Fruit fly (Drosophila melanogaster) whole organism, pupa: ENCODE measurements around the gene ETHR.

ENCODE experiments used
- CG10348 ChIP-seq: fragments of 200-800 bp; sonication (Bioruptor generic); IDR thresholded peaks from 2 replicates; pipeline ENCODE4 v1.3.6; 2022; ENCODE audit warnings: missing biosample characterization, missing genetic modification characterization
- CG12605 ChIP-seq: fragments of 200-800 bp; sonication (Bioruptor generic); IDR thresholded peaks from 2 replicates; pipeline ENCODE4 v1.3.6; 2022; ENCODE audit warnings: missing biosample characterization, missing genetic modification characterization
- CG13204 ChIP-seq: fragments of 200-800 bp; sonication (Bioruptor generic); optimal IDR thresholded peaks from 2 replicates; lab custom pipeline; 2018; ENCODE audit warnings: missing biosample characterization, mild to moderate bottlenecking, missing genetic modification characterization, moderate library complexity
- CG14655 ChIP-seq: fragments of 200-800 bp; sonication (Bioruptor generic); optimal IDR thresholded peaks from 3 replicates; lab custom pipeline; 2017; ENCODE audit warnings: mild to moderate bottlenecking, missing biosample characterization, missing genetic modification reagents, missing genetic modification characterization
- CG15710 ChIP-seq: fragments of 200-800 bp; sonication (Bioruptor generic); optimal IDR thresholded peaks from 2 replicates; lab custom pipeline; 2018; ENCODE audit warnings: missing biosample characterization, mild to moderate bottlenecking, missing genetic modification characterization, moderate library complexity
- CG17806 ChIP-seq: fragments of 200-800 bp; sonication (Bioruptor generic); optimal IDR thresholded peaks from 2 replicates; lab custom pipeline; 2018; ENCODE audit warnings: missing biosample characterization, mild to moderate bottlenecking, missing genetic modification characterization, moderate library complexity
- CG32121 ChIP-seq: fragments of 200-800 bp; sonication (Bioruptor generic); IDR thresholded peaks from 2 replicates; pipeline ENCODE4 v1.3.6; 2022; ENCODE audit warnings: missing biosample characterization, missing genetic modification characterization
- CG34367 ChIP-seq: fragments of 200-800 bp; sonication (Bioruptor generic); optimal IDR thresholded peaks from 2 replicates; lab custom pipeline; 2018; ENCODE audit warnings: missing biosample characterization, mild to moderate bottlenecking, missing genetic modification characterization
- CG4496 ChIP-seq: fragments of 200-800 bp; sonication (Bioruptor generic); IDR thresholded peaks from 3 replicates; pipeline ENCODE4 v1.3.6; 2022; ENCODE audit warnings: missing biosample characterization, missing genetic modification characterization
- CG8159 ChIP-seq: fragments of 200-800 bp; sonication (Bioruptor generic); optimal IDR thresholded peaks from 3 replicates; lab custom pipeline; 2018; ENCODE audit warnings: missing biosample characterization, mild to moderate bottlenecking, missing genetic modification characterization, moderate library complexity
- CG8301 ChIP-seq: fragments of 200-800 bp; sonication (Bioruptor generic); optimal IDR thresholded peaks from 2 replicates; lab custom pipeline; 2018; ENCODE audit warnings: missing biosample characterization, mild to moderate bottlenecking, missing genetic modification characterization
- CG9948 ChIP-seq: fragments of 200-800 bp; sonication (Bioruptor generic); optimal IDR thresholded peaks from 2 replicates; lab custom pipeline; 2018; ENCODE audit warnings: missing biosample characterization, mild to moderate bottlenecking, missing genetic modification characterization, moderate library complexity
- D1 ChIP-seq: fragments of 200-800 bp; sonication (Bioruptor generic); optimal IDR thresholded peaks from 2 replicates; lab custom pipeline; 2018; ENCODE audit warnings: missing biosample characterization, mild to moderate bottlenecking, missing genetic modification characterization, moderate library complexity
- EcR ChIP-seq: fragments of 200-800 bp; sonication (Bioruptor generic); optimal IDR thresholded peaks from 3 replicates; lab custom pipeline; 2019; ENCODE audit warnings: missing biosample characterization, missing genetic modification characterization, mild to moderate bottlenecking, moderate library complexity, missing genetic modification reagents
- Ets98B ChIP-seq: fragments of 200-800 bp; sonication (Bioruptor generic); IDR thresholded peaks from 2 replicates; pipeline ENCODE4 v1.3.6; 2022; ENCODE audit warnings: missing biosample characterization, missing genetic modification characterization
- Pif1A ChIP-seq: fragments of 200-800 bp; sonication (Bioruptor generic); optimal IDR thresholded peaks from 3 replicates; lab custom pipeline; 2016; ENCODE audit warnings: missing biosample characterization, missing genetic modification characterization
- Pif1B ChIP-seq: fragments of 200-800 bp; sonication (Bioruptor generic); optimal IDR thresholded peaks from 3 replicates; lab custom pipeline; 2016; ENCODE audit warnings: missing biosample characterization, missing genetic modification characterization
- Snoo ChIP-seq: fragments of 200-800 bp; sonication (Bioruptor generic); optimal IDR thresholded peaks from 3 replicates; lab custom pipeline; 2017; ENCODE audit warnings: missing biosample characterization, mild to moderate bottlenecking, missing genetic modification characterization, inconsistent platforms
- fd96Ca ChIP-seq: fragments of 200-800 bp; sonication (Bioruptor generic); IDR thresholded peaks from 3 replicates; pipeline ENCODE4 v1.3.6; 2022; ENCODE audit warnings: missing biosample characterization, missing genetic modification characterization
- gl ChIP-seq: fragments of 200-800 bp; sonication (Bioruptor generic); optimal IDR thresholded peaks from 2 replicates; lab custom pipeline; 2018; ENCODE audit warnings: missing biosample characterization, mild to moderate bottlenecking, missing genetic modification characterization
- rn ChIP-seq: fragments of 200-800 bp; sonication (Bioruptor generic); IDR thresholded peaks from 2 replicates; pipeline ENCODE4 v1.3.6; 2022; ENCODE audit warnings: missing biosample characterization, missing genetic modification characterization

ETHR gene

dm6 chr3R:21206327-21206728 lies 40.5 kb upstream of the ETHR start:
- TF ChIP-seq D1 (tag; lab: Kevin White, UChicago) = no peak
- no peak for TF ChIP-seq CG15710 (tag; lab: Kevin White, UChicago)
- TF ChIP-seq gl (tag; lab: Kevin White, UChicago) = no peak
- no peak for TF ChIP-seq CG12605
- no peak; the same call in 1 of the 3 replicates for TF ChIP-seq CG4496
- no peak for TF ChIP-seq Snoo
- peak; percentile 2 for TF ChIP-seq Ets98B (GFP tag; lab: Robert Waterston, UW)
- TF ChIP-seq CG32121 = peak; percentile 50
- 0 out of 2 replicates have a peak, but pooled peaks have one; percentile 11 for TF ChIP-seq rn (GFP tag; lab: Robert Waterston, UW)
- no peak for TF ChIP-seq EcR (GFP tag; lab: Kevin White, UChicago)
- peak; percentile 65 for TF ChIP-seq CG8301
- no peak for TF ChIP-seq Pif1B (GFP tag; lab: Kevin White, UChicago)
- TF ChIP-seq CG14655 (GFP tag; lab: Kevin White, UChicago) = no peak
- no peak for TF ChIP-seq CG10348
- peak; percentile 18 for TF ChIP-seq CG17806 (tag; lab: Kevin White, UChicago)
- no peak for TF ChIP-seq fd96Ca
- TF ChIP-seq CG8159 (tag; lab: Kevin White, UChicago) = no peak
- no peak for TF ChIP-seq CG9948 (tag; lab: Kevin White, UChicago)
- peak; percentile 14 for TF ChIP-seq Pif1A
- no peak for TF ChIP-seq CG13204
- TF ChIP-seq CG34367 (tag; lab: Kevin White, UChicago) = no peak

DNA sequence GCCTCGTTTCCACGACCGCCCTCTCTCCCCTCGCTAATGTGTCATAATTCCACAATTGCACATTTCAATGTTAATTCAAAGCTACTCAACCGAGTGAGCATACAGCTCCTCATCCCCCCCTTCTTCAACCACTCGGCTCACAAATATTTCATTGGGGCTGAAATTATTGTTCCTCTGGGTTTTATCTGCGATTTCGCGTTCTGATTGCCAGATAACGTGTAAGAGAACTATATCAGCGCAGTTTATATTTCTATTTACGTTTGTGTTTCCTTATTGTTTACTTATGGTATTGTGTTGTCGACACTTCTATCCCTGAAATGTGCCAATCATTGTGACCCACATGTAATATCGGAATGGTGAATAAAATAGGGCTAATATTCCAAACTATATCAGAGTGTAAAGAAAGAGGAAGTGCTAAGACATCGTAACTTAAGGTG lies 40.0 kb upstream of the ETHR start:
- TF ChIP-seq gl (tag; lab: Kevin White, UChicago) = no peak
- TF ChIP-seq CG10348 = no peak
- no peak for TF ChIP-seq CG12605
- TF ChIP-seq Pif1A = no peak

DNA sequence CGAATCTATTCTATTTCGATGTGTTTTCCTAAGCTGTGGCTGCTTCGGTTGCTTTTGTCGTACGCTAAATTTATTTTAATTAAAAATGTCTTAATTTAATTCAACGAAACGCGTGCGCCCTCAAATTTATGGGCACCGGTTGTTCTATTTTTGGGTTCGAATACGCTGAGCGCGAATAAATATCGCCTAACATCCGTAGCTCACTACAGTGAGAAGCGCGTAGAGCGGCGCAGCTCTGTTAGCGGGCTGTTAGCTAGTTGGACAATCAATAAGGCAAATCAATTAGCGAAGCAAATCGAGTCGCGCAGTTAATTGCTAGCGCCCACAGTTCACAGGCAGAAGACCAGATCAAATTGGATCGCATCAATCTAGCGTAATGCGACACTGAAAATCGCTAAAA lies 36.7 kb upstream of the ETHR start:
- TF ChIP-seq rn (GFP tag; lab: Robert Waterston, UW) (no peak), CG4496 (no peak), CG17806 (tag; lab: Kevin White, UChicago) (no peak), Snoo (no peak), EcR (GFP tag; lab: Kevin White, UChicago) (no peak), CG34367 (tag; lab: Kevin White, UChicago) (no peak), CG10348 (no peak), CG32121 (no peak), Ets98B (GFP tag; lab: Robert Waterston, UW) (no peak), CG8159 (tag; lab: Kevin White, UChicago) (no peak), Pif1B (GFP tag; lab: Kevin White, UChicago) (no peak), CG12605 (no peak), D1 (tag; lab: Kevin White, UChicago) (no peak)
- TF ChIP-seq, all 21 proteins: peak for 0

DNA sequence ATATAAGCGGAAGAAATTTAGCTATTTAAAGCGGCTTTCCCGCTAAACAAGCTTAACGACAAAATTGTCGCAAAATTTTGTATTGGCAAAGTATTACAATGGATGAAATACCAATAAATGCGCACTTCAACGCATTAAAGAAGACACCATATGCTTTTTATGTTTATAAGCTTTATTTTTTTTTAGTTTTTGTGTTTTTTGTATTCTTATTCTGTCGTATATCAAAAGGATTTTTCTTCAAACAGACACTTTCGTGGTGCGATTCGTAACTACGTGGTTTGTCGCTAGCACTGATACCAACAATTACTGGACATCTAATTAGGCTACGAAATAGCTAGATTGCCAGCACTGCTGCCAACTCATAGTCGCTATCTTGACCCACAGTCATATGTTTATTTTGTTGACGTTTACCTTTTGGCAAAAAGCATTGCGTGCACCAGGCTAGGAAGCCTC lies 32.1 kb upstream of the ETHR start, which contains the start of gene Ddrgk1:
TSS of gene Ddrgk1 (plus strand) at position 387 of the 453 bp plus-strand sequence.
- TF ChIP-seq CG17806 (tag; lab: Kevin White, UChicago) = peak; percentile 8
- TF ChIP-seq CG32121 = peak; percentile 37; the same call in 1 of the 2 replicates
- TF ChIP-seq CG10348 = no peak
- peak; percentile 12 for TF ChIP-seq Snoo
- TF ChIP-seq EcR (GFP tag; lab: Kevin White, UChicago) = peak; percentile 51

- TF ChIP-seq D1 (tag; lab: Kevin White, UChicago) = no peak
- TF ChIP-seq CG10348 = no peak
- no peak for TF ChIP-seq fd96Ca
- no peak for TF ChIP-seq CG15710 (tag; lab: Kevin White, UChicago)
- TF ChIP-seq CG13204 = no peak
- TF ChIP-seq CG32121 = 0 out of 2 replicates have a peak, but pooled peaks have one; percentile 22
- no peak for TF ChIP-seq CG14655 (GFP tag; lab: Kevin White, UChicago)
Observed at dm6 chr3R:21215290-21215689, 31.5 kb upstream of the ETHR start.

- TF ChIP-seq CG8159 (tag; lab: Kevin White, UChicago) = no peak
- peak; percentile 8 for TF ChIP-seq CG15710 (tag; lab: Kevin White, UChicago)
- TF ChIP-seq rn (GFP tag; lab: Robert Waterston, UW) = no peak
- no peak for TF ChIP-seq CG17806 (tag; lab: Kevin White, UChicago)
- no peak for TF ChIP-seq fd96Ca
- TF ChIP-seq CG10348 = no peak
- TF ChIP-seq gl (tag; lab: Kevin White, UChicago) = no peak
- TF ChIP-seq Pif1B (GFP tag; lab: Kevin White, UChicago) = no peak
- TF ChIP-seq CG4496 = 0 out of 3 replicates have a peak, but pooled peaks have one; percentile 26
- peak; percentile 0 for TF ChIP-seq Snoo
Observed at dm6 chr3R:21218733-21219165, 28.1 kb upstream of the ETHR start, which contains the start of the genes Smyd5 and Oga. Smyd5 (minus strand) TSS chr3R:21218791. Oga (plus strand) TSS chr3R:21219077.

DNA sequence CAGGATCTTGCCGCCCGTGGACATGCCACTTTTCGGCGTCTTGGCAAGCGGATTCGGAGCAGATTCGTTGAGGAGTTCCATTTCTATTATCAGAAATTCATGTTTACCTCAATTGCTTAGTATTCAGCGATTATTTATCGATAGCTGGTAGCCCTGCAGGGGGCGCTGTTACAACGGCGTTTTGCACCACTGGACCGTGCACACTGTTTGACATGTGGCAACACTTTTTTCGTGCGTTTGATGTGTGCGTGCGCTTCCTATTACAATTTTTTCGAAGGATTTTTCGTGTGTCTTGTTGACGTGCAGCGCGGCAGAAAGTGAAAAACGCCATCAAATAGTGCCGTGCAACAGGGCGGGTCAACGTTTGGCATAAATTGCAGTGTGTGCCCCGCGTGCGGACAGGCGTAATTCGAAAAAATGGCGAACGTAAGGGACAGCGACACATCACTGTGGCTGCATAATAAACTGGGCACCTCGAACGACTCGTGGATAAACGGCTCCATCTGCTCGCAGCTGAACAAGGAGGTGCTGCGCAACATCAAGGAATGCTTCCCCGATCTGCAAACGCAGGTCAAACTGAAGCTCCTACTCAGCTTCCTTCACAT lies 23.3 kb upstream of the ETHR start, which contains the start of the genes CG3337 and Nelf-A:
TSS of gene CG3337 (minus strand) at position 132 of the 605 bp plus-strand sequence.
TSS of gene Nelf-A (plus strand) at position 252 of the 605 bp plus-strand sequence.
- TF ChIP-seq Pif1B (GFP tag; lab: Kevin White, UChicago) (no peak), CG17806 (tag; lab: Kevin White, UChicago) (no peak), CG8301 (no peak), CG32121 (no peak), CG14655 (GFP tag; lab: Kevin White, UChicago) (no peak), D1 (tag; lab: Kevin White, UChicago) (no peak), CG8159 (tag; lab: Kevin White, UChicago) (no peak), rn (GFP tag; lab: Robert Waterston, UW) (peak; percentile 38; the same call in 1 of the 2 replicates), Pif1A (no peak), EcR (GFP tag; lab: Kevin White, UChicago) (no peak), CG13204 (no peak), CG9948 (tag; lab: Kevin White, UChicago) (no peak), gl (tag; lab: Kevin White, UChicago) (no peak), fd96Ca (0 out of 3 replicates have a peak, but pooled peaks have one; percentile 21), CG4496 (peak; percentile 77), CG15710 (tag; lab: Kevin White, UChicago) (peak; percentile 41), CG34367 (tag; lab: Kevin White, UChicago) (peak; percentile 13), Ets98B (GFP tag; lab: Robert Waterston, UW) (peak; percentile 48), CG10348 (no peak), Snoo (peak; percentile 53), CG12605 (0 out of 2 replicates have a peak, but pooled peaks have one; percentile 13)
